Worm (Caenorhabditis elegans) whole organism, L1 larva: ENCODE measurements around the gene F14H3.5.

Experiments
- F16B12.6 ChIP-seq: fragments of 150-350 bp; optimal IDR thresholded peaks from 2 replicates; lab custom pipeline; 2014; ENCODE audit warnings: missing biosample characterization, missing genetic modification characterization
- Y116A8C.19 ChIP-seq: sonication (generic microtip); optimal IDR thresholded peaks from 2 replicates; lab custom pipeline; 2016; ENCODE audit warnings: missing compliant biosample characterization, missing genetic modification characterization, borderline replicate concordance
- aha-1 ChIP-seq: fragments of 150-350 bp; optimal IDR thresholded peaks from 2 replicates; lab custom pipeline; 2014; ENCODE audit warnings: missing biosample characterization, missing genetic modification characterization
- aly-2 ChIP-seq: fragments of 150-350 bp; optimal IDR thresholded peaks from 2 replicates; lab custom pipeline; 2014; ENCODE audit warnings: missing biosample characterization, missing genetic modification characterization
- ceh-8 ChIP-seq: fragments of 200-800 bp; sonication (Bioruptor generic); optimal IDR thresholded peaks from 2 replicates; lab custom pipeline; 2018; ENCODE audit warnings: mild to moderate bottlenecking, missing genetic modification characterization, moderate library complexity, missing compliant biosample characterization
- ceh-88 ChIP-seq: fragments of 200-800 bp; sonication (Bioruptor generic); IDR thresholded peaks from 2 replicates; pipeline ENCODE4 v1.3.6; 2022; ENCODE audit warnings: missing genetic modification characterization, missing compliant biosample characterization
- ces-1 ChIP-seq: fragments of 150-350 bp; optimal IDR thresholded peaks from 2 replicates; lab custom pipeline; 2014; ENCODE audit warnings: missing biosample characterization, missing genetic modification reagents, missing genetic modification characterization
- efl-1 ChIP-seq, 4 experiments: fragments of 150-350 bp; optimal IDR thresholded peaks in 3 of 4; peaks in 1 of 4; 1 replicate in 1 of 4; 2 replicates in 3 of 4; lab custom pipeline; 2014; ENCODE audit warnings: missing biosample characterization in 2 of 4, missing genetic modification characterization in 2 of 4, missing genetic modification reagents in 2 of 4
- egl-13 ChIP-seq: sonication (generic microtip); optimal IDR thresholded peaks from 2 replicates; lab custom pipeline; 2016; ENCODE audit warnings: missing genotype, missing genetic modification reagents, missing genetic modification characterization, missing compliant biosample characterization
- elt-2 ChIP-seq: sonication (generic microtip); optimal IDR thresholded peaks from 2 replicates; lab custom pipeline; 2016; ENCODE audit warnings: missing genetic modification characterization, mild to moderate bottlenecking, inconsistent platforms, missing compliant biosample characterization, missing genetic modification reagents
- ets-5 ChIP-seq: fragments of 200-800 bp; sonication (Bioruptor generic); IDR thresholded peaks from 2 replicates; pipeline ENCODE4 v1.3.6; 2022; ENCODE audit warnings: missing genetic modification characterization, missing compliant biosample characterization
- fkh-10 ChIP-seq: sonication (generic microtip); optimal IDR thresholded peaks from 2 replicates; lab custom pipeline; 2017; ENCODE audit warnings: missing biosample characterization, missing genetic modification reagents, missing genetic modification characterization
- fkh-8 ChIP-seq: sonication (generic microtip); optimal IDR thresholded peaks from 2 replicates; lab custom pipeline; 2016; ENCODE audit warnings: mild to moderate bottlenecking, missing genetic modification characterization, missing compliant biosample characterization
- fos-1 ChIP-seq: fragments of 150-350 bp; optimal IDR thresholded peaks from 2 replicates; lab custom pipeline; 2014; ENCODE audit warnings: missing biosample characterization, missing genetic modification characterization
- hlh-4 ChIP-seq: sonication (generic microtip); optimal IDR thresholded peaks from 2 replicates; lab custom pipeline; 2016; ENCODE audit warnings: mild to moderate bottlenecking, missing genetic modification characterization, missing compliant biosample characterization
- isw-1 ChIP-seq: fragments of 200-800 bp; sonication (Bioruptor generic); IDR thresholded peaks from 2 replicates; pipeline ENCODE4 v1.3.6; 2022; ENCODE audit warnings: missing genetic modification characterization, missing compliant biosample characterization
- lin-13 ChIP-seq: fragments of 150-350 bp; optimal IDR thresholded peaks from 2 replicates; lab custom pipeline; 2014; ENCODE audit warnings: missing biosample characterization, missing genetic modification reagents, missing genetic modification characterization
- lin-15B ChIP-seq: fragments of 150-350 bp; sonication (generic microtip); optimal IDR thresholded peaks from 3 replicates; lab custom pipeline; 2014; ENCODE audit warnings: missing biosample characterization, missing genetic modification characterization
- lin-35 ChIP-seq, 2 experiments: fragments of 150-350 bp; optimal IDR thresholded peaks; 2 replicates each; lab custom pipeline; 2014; ENCODE audit warnings: missing biosample characterization in 2 of 2, missing genetic modification characterization in 2 of 2, missing genetic modification reagents in 2 of 2
- lin-39 ChIP-seq: fragments of 150-350 bp; optimal IDR thresholded peaks from 2 replicates; lab custom pipeline; 2014; ENCODE audit warnings: missing biosample characterization, missing genetic modification reagents, missing genetic modification characterization
- lsy-2 ChIP-seq, 2 experiments: fragments of 150-350 bp; optimal IDR thresholded peaks; 2 replicates each; lab custom pipeline; 2014; ENCODE audit warnings: missing biosample characterization in 2 of 2, missing genetic modification characterization in 2 of 2
- mdl-1 ChIP-seq, 2 experiments: fragments of 150-350 bp; optimal IDR thresholded peaks; 2 replicates each; lab custom pipeline; 2014 to 2017; ENCODE audit warnings: missing biosample characterization in 2 of 2, missing genetic modification characterization in 2 of 2, inconsistent platforms in 1 of 2
- mef-2 ChIP-seq: fragments of 150-350 bp; optimal IDR thresholded peaks from 2 replicates; lab custom pipeline; 2014; ENCODE audit warnings: missing biosample characterization, missing genetic modification characterization
- mep-1 ChIP-seq: fragments of 150-350 bp; optimal IDR thresholded peaks from 2 replicates; lab custom pipeline; 2014; ENCODE audit warnings: missing biosample characterization, missing genetic modification characterization
- nhr-11 ChIP-seq: fragments of 150-350 bp; optimal IDR thresholded peaks from 2 replicates; lab custom pipeline; 2014; ENCODE audit warnings: missing biosample characterization, missing genetic modification characterization
- nhr-19 ChIP-seq: fragments of 200-800 bp; sonication (Bioruptor generic); conservative IDR thresholded peaks from 2 replicates; pipeline ENCODE4 v1.3.6; 2022; ENCODE audit warnings: missing genetic modification characterization, missing compliant biosample characterization
- nhr-237 ChIP-seq: fragments of 150-350 bp; optimal IDR thresholded peaks from 2 replicates; lab custom pipeline; 2014; ENCODE audit warnings: missing biosample characterization, missing genetic modification characterization
- nhr-47 ChIP-seq: sonication (generic microtip); optimal IDR thresholded peaks from 2 replicates; lab custom pipeline; 2016; ENCODE audit warnings: mild to moderate bottlenecking, missing genetic modification characterization, moderate library complexity, missing compliant biosample characterization
- nhr-71 ChIP-seq: sonication (generic microtip); optimal IDR thresholded peaks from 2 replicates; lab custom pipeline; 2016; ENCODE audit warnings: mild to moderate bottlenecking, missing genetic modification characterization, moderate library complexity, missing compliant biosample characterization
- nhr-84 ChIP-seq: sonication (generic microtip); optimal IDR thresholded peaks from 2 replicates; lab custom pipeline; 2017; ENCODE audit warnings: missing biosample characterization, missing genetic modification characterization
- nhr-90 ChIP-seq: sonication (generic microtip); optimal IDR thresholded peaks from 2 replicates; lab custom pipeline; 2016; ENCODE audit warnings: mild to moderate bottlenecking, missing genetic modification characterization, missing compliant biosample characterization; ENCODE audit not compliant: poor library complexity
- pag-3 ChIP-seq: sonication (generic microtip); optimal IDR thresholded peaks from 2 replicates; lab custom pipeline; 2017; ENCODE audit warnings: missing genetic modification characterization, mild to moderate bottlenecking, missing compliant biosample characterization, antibody characterized with exemption, borderline replicate concordance; ENCODE audit not compliant: insufficient read depth
- pax-3 ChIP-seq: fragments of 200-800 bp; sonication (Bioruptor generic); optimal IDR thresholded peaks from 2 replicates; lab custom pipeline; 2018; ENCODE audit warnings: mild to moderate bottlenecking, missing genetic modification characterization, moderate library complexity, missing compliant biosample characterization
- rnt-1 ChIP-seq: sonication (generic microtip); optimal IDR thresholded peaks from 2 replicates; lab custom pipeline; 2016; ENCODE audit warnings: mild to moderate bottlenecking, missing genetic modification characterization, moderate library complexity, missing compliant biosample characterization
- snpc-4 ChIP-seq: fragments of 150-350 bp; optimal IDR thresholded peaks from 2 replicates; lab custom pipeline; 2014; ENCODE audit warnings: missing biosample characterization, missing genetic modification characterization
- snu-23 ChIP-seq: sonication (generic microtip); optimal IDR thresholded peaks from 2 replicates; lab custom pipeline; 2016; ENCODE audit warnings: missing genetic modification characterization, missing compliant biosample characterization
- sox-4 ChIP-seq: sonication (generic microtip); optimal IDR thresholded peaks from 2 replicates; lab custom pipeline; 2016; ENCODE audit warnings: missing genetic modification characterization, missing compliant biosample characterization
- sup-37 ChIP-seq: fragments of 200-800 bp; sonication (Bioruptor generic); optimal IDR thresholded peaks from 2 replicates; lab custom pipeline; 2018; ENCODE audit warnings: mild to moderate bottlenecking, missing genetic modification characterization, missing compliant biosample characterization
- unc-62 ChIP-seq: fragments of 150-350 bp; optimal IDR thresholded peaks from 2 replicates; lab custom pipeline; 2014; ENCODE audit warnings: missing biosample characterization, missing genetic modification reagents, missing genetic modification characterization
- xbp-1 ChIP-seq: sonication (generic microtip); optimal IDR thresholded peaks from 2 replicates; lab custom pipeline; 2016; ENCODE audit warnings: missing genetic modification characterization, missing compliant biosample characterization
- zip-4 ChIP-seq: fragments of 200-800 bp; sonication (Bioruptor generic); optimal IDR thresholded peaks from 2 replicates; lab custom pipeline; 2018; ENCODE audit warnings: mild to moderate bottlenecking, missing genetic modification characterization, moderate library complexity, missing compliant biosample characterization
- ztf-4 ChIP-seq: fragments of 150-350 bp; optimal IDR thresholded peaks from 2 replicates; lab custom pipeline; 2014; ENCODE audit warnings: missing biosample characterization, missing genetic modification characterization

The F14H3.5 gene

DNA sequence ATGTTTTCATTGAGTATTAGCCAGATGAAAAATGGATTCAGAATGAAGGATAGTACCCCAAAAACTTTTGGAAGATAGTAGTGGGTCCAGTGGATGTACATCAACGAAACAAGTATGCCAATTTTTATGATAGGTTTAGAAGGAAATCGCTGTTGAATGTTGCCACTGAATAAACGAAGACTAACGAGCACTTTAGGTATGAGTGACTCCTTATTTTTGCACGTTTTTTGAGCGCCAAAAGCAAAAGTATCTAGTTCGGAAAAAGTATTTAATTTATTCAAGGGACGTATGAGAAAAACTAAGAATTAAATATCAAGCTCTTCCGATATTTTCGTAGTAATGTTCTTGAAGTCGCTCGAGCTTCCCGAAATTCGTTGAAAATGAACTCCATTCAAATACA lies 17.0 kb upstream of the F14H3.5 start, which contains the start of gene srj-10:
srj-10 (minus strand) TSS at position 101 of the 400 bp plus-strand sequence.
- TF ChIP-seq mef-2 (tag; lab: Kevin White, UChicago) (no peak), hlh-4 (tag; lab: Kevin White, UChicago) (no peak), egl-13 (no peak), ets-5 (no peak), sup-37 (no peak), ces-1 (GFP tag; lab: Kevin White, UChicago) (no peak), aha-1 (tag; lab: Kevin White, UChicago) (no peak), lin-35 (GFP tag; optimal IDR thresholded peaks at IDR 0.05; lab: Kevin White, UChicago) (no peak), snpc-4 (tag; lab: Kevin White, UChicago) (no peak), snu-23 (no peak), lin-39 (no peak), isw-1 (GFP tag; lab: Robert Waterston, UW) (no peak), fkh-8 (tag; lab: Kevin White, UChicago) (no peak)

- TF ChIP-seq nhr-90 (tag; lab: Kevin White, UChicago): no peak
- no peak for TF ChIP-seq aly-2
- no peak for TF ChIP-seq rnt-1 (tag; lab: Kevin White, UChicago)
- TF ChIP-seq mdl-1 (tag; optimal IDR thresholded peaks at IDR 0.05; lab: Kevin White, UChicago): no peak
- no peak for TF ChIP-seq xbp-1
- no peak for TF ChIP-seq nhr-71
- TF ChIP-seq lin-15B (tag; lab: Kevin White, UChicago): no peak
- TF ChIP-seq hlh-4 (tag; lab: Kevin White, UChicago): no peak
- TF ChIP-seq fkh-10 (GFP tag; lab: Kevin White, UChicago): no peak
- TF ChIP-seq ceh-88 (GFP tag; lab: Robert Waterston, UW): no peak
- no peak for TF ChIP-seq nhr-84 (tag; lab: Kevin White, UChicago)
- TF ChIP-seq mep-1 (tag; lab: Kevin White, UChicago): no peak
- no peak for TF ChIP-seq sup-37
- no peak for TF ChIP-seq efl-1 (optimal IDR thresholded peaks at IDR 0.05; lab: Kevin White, UChicago)
- TF ChIP-seq efl-1 (GFP tag; optimal IDR thresholded peaks at IDR 0.05 in 1 of 2; lab: Kevin White, UChicago): peak in 1 of 2 experiments; percentile 34
- TF ChIP-seq nhr-237 (tag; lab: Kevin White, UChicago): no peak
- peak; percentile 36 for TF ChIP-seq elt-2 (tag; lab: Kevin White, UChicago)
- no peak for TF ChIP-seq lin-35 (GFP tag; optimal IDR thresholded peaks at IDR 0.05; lab: Kevin White, UChicago)
- no peak for TF ChIP-seq Y116A8C.19 (tag; lab: Kevin White, UChicago)
- TF ChIP-seq, all 84 proteins: peak for 2
Observed at ce11 chrV:16071167-16071566, 14.3 kb upstream of the F14H3.5 start, which contains the start of gene nhr-176. Gene nhr-176, plus strand, starts transcription at chrV:16071325.

- TF ChIP-seq unc-62: no peak
Observed at ce11 chrV:16068938-16069337, 12.1 kb upstream of the F14H3.5 start, which contains the start of gene cyp-35D1. Gene cyp-35D1, plus strand, starts transcription at chrV:16069238.

DNA sequence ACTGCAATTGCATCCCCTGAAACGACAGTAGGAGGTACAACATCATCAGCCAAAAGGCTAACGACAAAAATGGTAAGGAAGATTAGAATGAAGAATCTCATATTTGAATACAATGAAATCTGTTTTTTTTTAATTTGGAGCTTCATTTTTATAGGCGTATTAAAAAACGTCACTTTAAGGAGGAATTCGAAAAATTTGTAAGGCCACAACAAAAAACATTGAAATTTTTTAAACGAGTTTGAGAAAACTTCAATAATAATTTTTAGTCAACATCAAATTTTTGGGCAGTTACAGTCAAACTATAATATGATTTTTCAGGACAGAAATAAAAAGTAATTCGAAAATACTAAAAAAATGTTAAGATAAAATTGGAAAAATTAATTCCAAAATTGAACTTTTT lies 5.9 kb upstream of the F14H3.5 start, which contains the start of gene F14H3.14:
F14H3.14 (minus strand) TSS at position 101 of the 400 bp plus-strand sequence.
- TF ChIP-seq pag-3 (tag; lab: Kevin White, UChicago): no peak
- TF ChIP-seq F16B12.6 (tag; lab: Kevin White, UChicago): no peak
- no peak for TF ChIP-seq lin-15B (tag; lab: Kevin White, UChicago)
- TF ChIP-seq ztf-4: no peak
- no peak for TF ChIP-seq fos-1 (tag; lab: Kevin White, UChicago)

DNA sequence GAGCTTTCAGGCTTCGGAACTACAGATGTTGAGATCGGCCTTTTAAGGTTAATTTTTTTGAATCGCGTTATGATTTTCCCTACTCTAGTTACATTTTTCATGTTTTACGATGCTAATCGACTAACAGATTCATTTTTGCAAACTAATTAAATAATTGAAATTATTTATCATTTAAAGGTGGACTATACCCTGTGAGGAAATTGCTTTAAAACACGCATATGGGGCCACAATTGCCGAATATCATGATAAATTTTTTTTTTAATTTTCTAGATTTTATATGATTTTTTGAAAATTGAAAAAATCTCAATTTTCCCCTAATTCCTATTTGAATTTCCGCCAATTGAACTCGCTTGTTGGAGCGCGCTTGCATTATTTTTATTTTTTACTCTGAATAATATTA lies 5.1 kb upstream of the F14H3.5 start, which contains the start of gene fbxa-100:
fbxa-100 (minus strand) TSS at position 101 of the 400 bp plus-strand sequence.
- no peak for TF ChIP-seq nhr-19 (GFP tag; lab: Robert Waterston, UW)
- TF ChIP-seq mep-1 (tag; lab: Kevin White, UChicago): no peak
- no peak for TF ChIP-seq sox-4 (tag; lab: Kevin White, UChicago)
- TF ChIP-seq lin-13 (GFP tag; lab: Kevin White, UChicago): no peak
- TF ChIP-seq nhr-47: no peak
- no peak for TF ChIP-seq nhr-11 (tag; lab: Kevin White, UChicago)
- no peak for TF ChIP-seq lsy-2 (tag; optimal IDR thresholded peaks at IDR 0.05; lab: Kevin White, UChicago)
- TF ChIP-seq pax-3: no peak
- TF ChIP-seq nhr-84 (tag; lab: Kevin White, UChicago): no peak
- no peak for TF ChIP-seq ceh-8
- TF ChIP-seq zip-4 (GFP tag; lab: Kevin White, UChicago): no peak
- no peak for TF ChIP-seq fkh-10 (GFP tag; lab: Kevin White, UChicago)
